Worm (Caenorhabditis elegans) whole organism, L4/young adult: ENCODE results near the gene K09C4.4.

Experiments
- W03F9.2 ChIP-seq: fragments of 150-350 bp; optimal IDR thresholded peaks from 2 replicates; lab custom pipeline; 2014; ENCODE audit warnings: missing biosample characterization, missing genetic modification characterization
- dao-5 ChIP-seq: sonication (generic microtip); optimal IDR thresholded peaks from 2 replicates; lab custom pipeline; 2016; ENCODE audit warnings: missing genotype, missing genetic modification characterization, moderate library complexity, missing compliant biosample characterization
- him-1 ChIP-seq: sonication (generic microtip); optimal IDR thresholded peaks from 2 replicates; lab custom pipeline; 2016; ENCODE audit warnings: missing genotype, missing genetic modification reagents, missing genetic modification characterization, missing compliant biosample characterization

K09C4.4 gene

DNA sequence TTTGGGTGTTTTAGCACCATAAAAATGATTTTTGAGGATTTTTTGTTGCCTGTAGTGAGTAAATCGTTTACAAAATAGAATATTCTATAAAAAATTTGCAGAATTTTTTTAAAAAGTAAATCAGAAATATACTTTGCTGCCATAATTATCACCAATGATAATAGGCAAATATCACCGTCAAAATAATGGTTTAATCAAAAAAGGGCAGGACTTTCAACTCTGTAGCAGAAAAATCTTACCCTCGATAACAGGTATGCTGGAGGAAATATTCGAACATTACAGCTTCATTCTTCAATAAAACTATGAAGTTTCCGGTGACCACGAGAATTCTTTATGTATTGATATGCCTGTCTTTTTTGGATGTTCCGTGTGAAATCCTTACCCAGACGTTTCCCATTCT is at the start of gene K09C4.4:
Gene K09C4.4 (plus strand): TSS at position 301 of the 400 bp plus-strand sequence.
- TF ChIP-seq W03F9.2 (tag; lab: Kevin White, UChicago) (no peak), him-1 (tag; lab: Kevin White, UChicago) (no peak), dao-5 (tag; lab: Kevin White, UChicago) (no peak)

DNA sequence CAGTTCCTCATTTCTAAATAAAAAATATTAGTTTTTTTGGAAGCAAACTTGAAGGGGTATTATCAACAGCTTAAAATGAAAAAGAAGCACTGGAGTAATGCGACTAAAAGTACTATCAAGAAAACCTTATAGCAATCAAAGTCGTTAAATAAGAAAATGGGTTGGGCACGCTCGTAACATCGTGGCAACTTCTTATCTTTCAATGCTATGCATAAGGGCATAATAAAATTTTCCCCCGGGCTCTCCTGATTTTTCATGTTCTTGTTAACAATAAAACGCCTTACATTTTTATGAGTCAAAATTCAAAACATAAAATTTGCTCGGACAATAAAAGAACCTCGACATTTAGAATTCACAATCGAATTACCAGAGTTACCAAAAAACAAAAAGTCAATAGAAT is 45.7 kb upstream of the K09C4.4 start, which contains the start of gene irg-7:
Gene irg-7 (minus strand): TSS at position 23 of the 400 bp plus-strand sequence.
- TF ChIP-seq dao-5 (tag; lab: Kevin White, UChicago) (no peak), him-1 (tag; lab: Kevin White, UChicago) (no peak), W03F9.2 (tag; lab: Kevin White, UChicago) (no peak)

ce11 chrX:3244402-3244801 is 44.9 kb upstream of the K09C4.4 start:
- TF ChIP-seq dao-5 (tag; lab: Kevin White, UChicago) (no peak), him-1 (tag; lab: Kevin White, UChicago) (no peak), W03F9.2 (tag; lab: Kevin White, UChicago) (no peak)

- TF ChIP-seq W03F9.2 (tag; lab: Kevin White, UChicago), result no peak
- TF ChIP-seq him-1 (tag; lab: Kevin White, UChicago), result no peak
- TF ChIP-seq dao-5 (tag; lab: Kevin White, UChicago), result no peak
Measured at ce11 chrX:3245812-3246211, 43.5 kb upstream of the K09C4.4 start, which contains the start of gene F40F4.7. Gene F40F4.7 (minus strand): TSS chrX:3245933.

DNA sequence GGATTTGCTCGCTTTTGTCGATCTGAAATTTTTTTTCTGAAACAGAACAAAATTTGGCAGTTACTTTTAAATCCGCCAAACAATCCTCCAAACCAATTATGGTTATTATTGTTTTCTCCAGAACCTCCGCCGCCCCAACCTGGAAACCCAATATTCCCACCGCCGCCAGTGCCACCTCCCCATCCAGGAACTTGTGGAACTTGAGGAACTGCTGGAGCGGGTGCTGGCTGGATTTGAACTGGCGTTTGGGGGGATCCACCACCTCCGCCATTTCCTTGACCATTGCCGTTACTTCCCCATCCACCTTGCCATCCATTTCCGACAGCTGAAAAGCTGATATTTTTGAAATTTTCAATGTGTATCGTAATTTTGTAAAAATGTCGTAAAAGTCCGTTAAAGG is 41.5 kb upstream of the K09C4.4 start:
- TF ChIP-seq him-1 (tag; lab: Kevin White, UChicago), result no peak

DNA sequence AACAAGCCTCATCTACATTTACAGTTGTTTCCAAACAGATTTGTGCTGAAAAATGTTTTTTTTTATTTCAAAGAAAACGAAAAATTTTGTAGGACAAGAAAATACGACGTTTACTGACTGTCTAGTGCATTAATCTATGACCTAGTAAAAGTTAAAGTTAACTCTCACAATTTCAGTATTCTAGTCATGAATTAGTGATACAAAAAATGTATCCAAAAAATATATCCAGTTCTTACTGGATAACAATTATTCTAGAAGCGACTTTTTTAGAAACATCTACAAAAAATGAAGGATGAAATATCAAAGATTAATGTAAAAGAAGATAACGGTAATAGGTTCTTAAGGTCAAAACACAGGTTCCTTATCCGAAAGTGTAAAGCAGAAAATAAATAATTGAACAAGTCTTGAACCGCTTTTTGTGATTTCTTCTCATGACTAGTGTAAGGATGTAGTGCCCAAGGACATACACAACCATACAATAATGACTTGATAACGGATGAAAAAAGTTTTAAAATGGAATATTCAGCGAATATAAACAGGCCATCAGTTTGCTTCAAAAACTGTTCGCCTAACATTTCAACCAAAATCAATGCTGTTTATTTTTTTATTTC is 38.7 kb upstream of the K09C4.4 start, which contains the start of gene pqn-37:
Gene pqn-37 (minus strand): TSS at position 51 of the 611 bp plus-strand sequence.
- TF ChIP-seq dao-5 (tag; lab: Kevin White, UChicago) (no peak), W03F9.2 (tag; lab: Kevin White, UChicago) (no peak), him-1 (tag; lab: Kevin White, UChicago) (no peak)

- TF ChIP-seq him-1 (tag; lab: Kevin White, UChicago), result no peak
- no peak for TF ChIP-seq dao-5 (tag; lab: Kevin White, UChicago)
- TF ChIP-seq W03F9.2 (tag; lab: Kevin White, UChicago), result no peak
Measured at ce11 chrX:3252500-3252899, 36.8 kb upstream of the K09C4.4 start, which contains the start of gene tba-9. Gene tba-9 (plus strand): TSS chrX:3252800.

ce11 chrX:3256784-3257493 is 32.3 kb upstream of the K09C4.4 start, which contains the start of gene lbp-3:
Gene lbp-3 (plus strand): TSS chrX:3257372.
- TF ChIP-seq him-1 (tag; lab: Kevin White, UChicago), result no peak
- TF ChIP-seq W03F9.2 (tag; lab: Kevin White, UChicago), result no peak

DNA sequence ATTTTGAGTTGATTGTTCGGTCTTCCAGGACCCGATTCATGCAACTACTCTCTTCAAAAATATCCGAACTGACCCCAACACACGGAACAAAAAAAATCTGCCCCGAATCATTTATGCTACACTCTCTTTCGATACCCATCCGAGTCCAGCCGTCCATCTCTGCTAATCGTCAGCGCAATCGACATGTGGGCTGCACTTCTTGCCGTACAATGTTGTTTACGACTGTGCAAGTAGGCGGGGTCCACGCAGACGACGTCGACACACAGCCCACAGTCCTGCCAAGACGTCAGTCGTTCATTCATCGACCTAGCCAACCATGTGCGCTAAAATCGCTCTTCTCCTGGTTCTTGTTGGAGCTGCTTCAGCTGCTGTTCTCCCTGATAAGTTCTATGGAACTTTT is 30.4 kb upstream of the K09C4.4 start, which contains the start of gene lbp-1:
Gene lbp-1 (plus strand): TSS at position 301 of the 400 bp plus-strand sequence.
- no peak for TF ChIP-seq W03F9.2 (tag; lab: Kevin White, UChicago)
- no peak for TF ChIP-seq him-1 (tag; lab: Kevin White, UChicago)
- TF ChIP-seq dao-5 (tag; lab: Kevin White, UChicago), result no peak

- TF ChIP-seq dao-5 (tag; lab: Kevin White, UChicago) (no peak), W03F9.2 (tag; lab: Kevin White, UChicago) (no peak), him-1 (tag; lab: Kevin White, UChicago) (no peak)
Measured at ce11 chrX:3260509-3260908, 28.8 kb upstream of the K09C4.4 start, which contains the start of gene lbp-2. Gene lbp-2 (plus strand): TSS chrX:3260610.

ce11 chrX:3262600-3262999 is 26.7 kb upstream of the K09C4.4 start, which contains the start of gene fbxb-71:
Gene fbxb-71 (plus strand): TSS chrX:3262900.
- TF ChIP-seq dao-5 (tag; lab: Kevin White, UChicago) (no peak), W03F9.2 (tag; lab: Kevin White, UChicago) (no peak), him-1 (tag; lab: Kevin White, UChicago) (no peak)

DNA sequence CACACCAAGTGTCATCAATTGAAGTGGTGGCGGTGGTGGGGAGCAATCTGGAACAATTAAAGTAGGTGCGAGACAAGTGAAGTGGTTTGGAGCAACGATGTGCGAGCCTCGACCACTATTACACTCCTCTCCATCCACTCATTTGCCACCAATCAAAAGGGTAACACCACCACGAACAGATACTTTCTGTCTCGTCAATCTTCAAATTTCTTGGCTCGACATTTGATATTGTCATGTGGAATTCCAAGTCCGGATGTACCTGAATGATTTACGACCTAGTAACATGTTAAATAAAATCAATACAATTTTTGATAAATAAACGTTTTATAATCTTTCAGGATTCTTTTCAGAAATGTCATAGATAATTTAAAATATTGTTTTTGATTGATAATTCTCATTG is 18.5 kb upstream of the K09C4.4 start, which contains the start of gene sul-1:
Gene sul-1 (minus strand): TSS at position 101 of the 400 bp plus-strand sequence.
- TF ChIP-seq dao-5 (tag; lab: Kevin White, UChicago) (no peak), him-1 (tag; lab: Kevin White, UChicago) (no peak), W03F9.2 (tag; lab: Kevin White, UChicago) (no peak)

DNA sequence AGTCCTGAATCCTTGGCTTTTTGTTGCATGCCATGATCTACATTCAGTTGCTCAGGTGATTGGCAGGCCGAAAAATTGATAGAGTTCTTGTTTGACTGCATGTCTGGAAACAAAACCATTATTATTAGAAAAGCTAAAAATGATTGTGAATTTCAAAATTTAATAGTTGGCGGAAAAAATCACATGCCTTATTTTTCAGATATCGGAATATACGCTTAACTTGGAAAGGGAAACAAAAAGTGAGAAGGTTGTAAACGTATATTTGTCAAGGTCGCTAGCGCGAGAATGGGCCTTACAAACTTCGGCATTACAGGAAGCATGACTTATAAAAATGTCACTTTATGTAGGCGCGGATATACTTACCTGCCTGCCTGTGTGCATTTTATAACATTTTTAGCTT is 17.6 kb upstream of the K09C4.4 start, which contains the start of gene K09C4.9:
Gene K09C4.9 (minus strand): TSS at position 101 of the 400 bp plus-strand sequence.
- TF ChIP-seq W03F9.2 (tag; lab: Kevin White, UChicago), result no peak
- TF ChIP-seq dao-5 (tag; lab: Kevin White, UChicago), result no peak
- TF ChIP-seq him-1 (tag; lab: Kevin White, UChicago), result no peak
